Worm (Caenorhabditis elegans) whole organism, L2 larva: ENCODE data around the gene nhr-56.

Experiments
- C34F6.9 ChIP-seq: fragments of 150-350 bp; optimal IDR thresholded peaks from 2 replicates; lab custom pipeline; 2014; ENCODE audit warnings: missing biosample characterization, missing genetic modification characterization
- ZK546.5 ChIP-seq: sonication (generic microtip); optimal IDR thresholded peaks from 2 replicates; lab custom pipeline; 2017; ENCODE audit warnings: missing biosample characterization, missing genetic modification characterization
- alr-1 ChIP-seq: fragments of 150-350 bp; optimal IDR thresholded peaks from 2 replicates; lab custom pipeline; 2014; ENCODE audit warnings: missing biosample characterization, missing genetic modification characterization
- aly-2 ChIP-seq: fragments of 150-350 bp; optimal IDR thresholded peaks from 2 replicates; lab custom pipeline; 2014; ENCODE audit warnings: missing biosample characterization, missing genetic modification characterization
- ceh-82 ChIP-seq: fragments of 150-350 bp; optimal IDR thresholded peaks from 2 replicates; lab custom pipeline; 2014; ENCODE audit warnings: missing biosample characterization, missing genetic modification characterization
- fos-1 ChIP-seq: fragments of 150-350 bp; optimal IDR thresholded peaks from 2 replicates; lab custom pipeline; 2014; ENCODE audit warnings: missing biosample characterization, missing genetic modification characterization
- lin-13 ChIP-seq: fragments of 150-350 bp; optimal IDR thresholded peaks from 2 replicates; lab custom pipeline; 2014; ENCODE audit warnings: missing biosample characterization, missing genetic modification reagents, missing genetic modification characterization
- lsy-2 ChIP-seq, 2 experiments: fragments of 150-350 bp in 1 of 2; sonication (generic microtip) in 1 of 2; optimal IDR thresholded peaks; 2 replicates each; lab custom pipeline; 2014 to 2017; ENCODE audit warnings: missing biosample characterization in 2 of 2, missing genetic modification characterization in 2 of 2
- mab-5 ChIP-seq: fragments of 150-350 bp; optimal IDR thresholded peaks from 2 replicates; lab custom pipeline; 2014; ENCODE audit warnings: missing biosample characterization, missing genetic modification characterization
- nhr-11 ChIP-seq: fragments of 150-350 bp; optimal IDR thresholded peaks from 2 replicates; lab custom pipeline; 2014; ENCODE audit warnings: missing biosample characterization, missing genetic modification characterization
- nhr-237 ChIP-seq: fragments of 150-350 bp; optimal IDR thresholded peaks from 2 replicates; lab custom pipeline; 2014; ENCODE audit warnings: missing biosample characterization, missing genetic modification characterization
- sem-4 ChIP-seq: fragments of 150-350 bp; optimal IDR thresholded peaks from 2 replicates; lab custom pipeline; 2014; ENCODE audit warnings: missing biosample characterization, missing genetic modification reagents, missing genetic modification characterization
- skn-1 ChIP-seq: sonication (generic microtip); optimal IDR thresholded peaks from 2 replicates; lab custom pipeline; 2017; ENCODE audit warnings: missing biosample characterization, missing genetic modification characterization
- ztf-11 ChIP-seq: sonication (generic microtip); optimal IDR thresholded peaks from 2 replicates; lab custom pipeline; 2017; ENCODE audit warnings: missing biosample characterization, missing genetic modification characterization

DNA sequence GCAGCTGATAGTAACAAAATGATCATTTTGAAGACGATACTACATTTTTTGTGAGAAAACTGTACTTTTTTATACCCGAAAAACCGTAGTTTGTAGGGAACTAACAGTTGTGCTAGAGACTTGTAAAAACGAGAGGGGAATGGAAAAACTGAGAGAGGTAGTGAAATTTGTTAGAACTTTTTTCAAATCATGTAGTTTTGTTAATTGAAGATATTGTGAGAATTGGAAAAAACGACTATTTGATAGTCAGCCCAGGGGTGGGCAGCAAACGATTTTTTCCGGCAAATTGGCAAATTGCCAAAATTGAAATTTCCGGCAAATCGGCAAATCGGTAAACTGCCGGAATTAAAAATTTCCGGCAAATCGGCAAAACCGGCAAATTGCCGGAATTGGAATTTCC lies 30.5 kb downstream of the nhr-56 start, which contains the start of gene cyp-33C6:
- TF ChIP-seq sem-4 (tag; lab: Kevin White, UChicago) (no peak), lin-13 (GFP tag; lab: Kevin White, UChicago) (no peak), C34F6.9 (tag; lab: Kevin White, UChicago) (no peak), nhr-11 (tag; lab: Kevin White, UChicago) (no peak), ztf-11 (no peak), skn-1 (tag; lab: Kevin White, UChicago) (no peak), fos-1 (tag; lab: Kevin White, UChicago) (no peak), mab-5 (tag; lab: Kevin White, UChicago) (no peak), alr-1 (tag; lab: Kevin White, UChicago) (no peak), lsy-2 (tag; optimal IDR thresholded peaks at IDR 0.05; lab: Kevin White, UChicago) (no peak), ZK546.5 (tag; lab: Kevin White, UChicago) (no peak), ceh-82 (tag; lab: Kevin White, UChicago) (no peak), nhr-237 (tag; lab: Kevin White, UChicago) (no peak), aly-2 (no peak)
